Worm (Caenorhabditis elegans) whole organism, L4 larva: ENCODE data around the gene T05C7.5.
A peak's percentile ranks its signal among the peaks of the same experiment; 100 is the strongest.

Source experiments
- D1046.2 ChIP-seq: fragments of 200-800 bp; sonication (Bioruptor generic); IDR thresholded peaks from 2 replicates; pipeline ENCODE4 v1.3.6; 2022; ENCODE audit warnings: missing genetic modification characterization, missing compliant biosample characterization
- Y48G9A.11 ChIP-seq: fragments of 200-800 bp; sonication (Bioruptor generic); IDR thresholded peaks from 2 replicates; pipeline ENCODE4 v1.3.6; 2022; ENCODE audit warnings: missing genetic modification reagents, missing genetic modification characterization, missing compliant biosample characterization
- daf-16 ChIP-seq, 3 experiments: sonication (generic microtip); optimal IDR thresholded peaks; 2 replicates each; lab custom pipeline; 2016 to 2017; ENCODE audit warnings: missing genetic modification characterization in 3 of 3, missing genetic modification reagents in 3 of 3, mild to moderate bottlenecking in 2 of 3, missing compliant biosample characterization in 2 of 3, missing biosample characterization in 1 of 3, moderate library complexity in 1 of 3
- egl-43 ChIP-seq: fragments of 200-800 bp; sonication (Bioruptor generic); IDR thresholded peaks from 2 replicates; pipeline ENCODE4 v1.3.6; 2022; ENCODE audit warnings: missing genetic modification reagents, missing genetic modification characterization, missing compliant biosample characterization
- fkh-10 ChIP-seq: fragments of 150-350 bp; optimal IDR thresholded peaks from 2 replicates; lab custom pipeline; 2014; ENCODE audit warnings: missing biosample characterization, missing genetic modification reagents, missing genetic modification characterization
- fos-1 ChIP-seq: fragments of 150-350 bp; optimal IDR thresholded peaks from 2 replicates; lab custom pipeline; 2014; ENCODE audit warnings: missing biosample characterization, missing genetic modification characterization
- hlh-11 ChIP-seq: fragments of 200-800 bp; sonication (Bioruptor generic); optimal IDR thresholded peaks from 2 replicates; lab custom pipeline; 2018; ENCODE audit warnings: mild to moderate bottlenecking, missing genetic modification characterization, missing compliant biosample characterization
- hlh-30 ChIP-seq: sonication (generic microtip); optimal IDR thresholded peaks from 2 replicates; lab custom pipeline; 2017; ENCODE audit warnings: antibody characterized with exemption, mild to moderate bottlenecking, missing genetic modification characterization, missing compliant biosample characterization; ENCODE audit not compliant: insufficient read depth
- lim-7 ChIP-seq: fragments of 200-800 bp; sonication (Bioruptor generic); IDR thresholded peaks from 2 replicates; pipeline ENCODE4 v1.3.6; 2022; ENCODE audit warnings: missing genetic modification characterization, missing compliant biosample characterization
- lin-29 ChIP-seq: fragments of 200-800 bp; sonication (Bioruptor generic); IDR thresholded peaks from 2 replicates; pipeline ENCODE4 v1.3.6; 2022; ENCODE audit warnings: missing genetic modification reagents, missing genetic modification characterization, missing compliant biosample characterization
- lin-38 ChIP-seq: fragments of 200-800 bp; sonication (Bioruptor generic); IDR thresholded peaks from 2 replicates; pipeline ENCODE4 v1.3.6; 2022; ENCODE audit warnings: missing genetic modification reagents, missing genetic modification characterization, missing compliant biosample characterization
- lin-39 ChIP-seq: fragments of 150-350 bp; optimal IDR thresholded peaks from 2 replicates; lab custom pipeline; 2014; ENCODE audit warnings: missing biosample characterization, missing genetic modification reagents, missing genetic modification characterization
- mdl-1 ChIP-seq, 2 experiments: fragments of 150-350 bp in 1 of 2; sonication (generic microtip) in 1 of 2; optimal IDR thresholded peaks; 2 replicates each; lab custom pipeline; 2014 to 2017; ENCODE audit warnings: missing biosample characterization in 2 of 2, missing genetic modification characterization in 2 of 2
- pqm-1 ChIP-seq: sonication (generic microtip); optimal IDR thresholded peaks from 2 replicates; lab custom pipeline; 2017; ENCODE audit warnings: missing biosample characterization, missing genetic modification characterization
- tra-1 ChIP-seq: fragments of 200-800 bp; sonication (Bioruptor generic); IDR thresholded peaks from 2 replicates; pipeline ENCODE4 v1.3.6; 2022; ENCODE audit warnings: missing genetic modification reagents, missing genetic modification characterization, missing compliant biosample characterization
- vab-7 ChIP-seq: fragments of 200-800 bp; sonication (Bioruptor generic); IDR thresholded peaks from 2 replicates; pipeline ENCODE4 v1.3.6; 2022; ENCODE audit warnings: missing genetic modification reagents, missing genetic modification characterization, missing compliant biosample characterization
- zag-1 ChIP-seq: fragments of 150-350 bp; optimal IDR thresholded peaks from 2 replicates; lab custom pipeline; 2014; ENCODE audit warnings: missing biosample characterization, missing genetic modification characterization
- zip-11 ChIP-seq: fragments of 200-800 bp; sonication (Bioruptor generic); IDR thresholded peaks from 2 replicates; pipeline ENCODE4 v1.3.6; 2022; ENCODE audit warnings: missing genetic modification characterization, missing compliant biosample characterization

T05C7.5 gene

DNA sequence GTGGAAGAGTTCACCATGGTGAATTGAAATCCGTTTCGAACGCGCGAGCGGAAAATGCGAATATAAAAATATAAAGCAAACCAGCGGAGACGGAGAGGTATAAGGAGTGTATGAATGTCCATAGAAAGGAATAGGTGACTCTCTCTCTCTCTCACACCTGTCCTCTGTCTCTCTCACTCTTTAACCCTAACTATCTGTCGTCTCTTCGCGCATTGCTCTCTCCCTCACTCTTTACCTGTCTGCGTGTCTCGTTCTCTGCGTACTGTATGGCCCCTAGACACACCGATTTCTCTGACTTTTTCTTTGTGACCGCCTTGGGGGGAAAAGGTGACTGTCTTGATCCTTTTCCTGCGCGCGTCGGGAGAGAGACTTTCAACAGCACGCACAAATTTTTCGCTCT is 7.5 kb downstream of the T05C7.5 start (continued):
- TF ChIP-seq zag-1 (tag; lab: Kevin White, UChicago) (no peak), daf-16 (GFP tag; optimal IDR thresholded peaks at IDR 0.05; lab: Kevin White, UChicago) (no peak), daf-16 (tag; optimal IDR thresholded peaks at IDR 0.05; lab: Kevin White, UChicago) (peak; percentile 71), fkh-10 (GFP tag; lab: Kevin White, UChicago) (no peak), tra-1 (no peak), fos-1 (no peak), mdl-1 (tag; optimal IDR thresholded peaks at IDR 0.05; lab: Kevin White, UChicago) (no peak), hlh-11 (tag; lab: Kevin White, UChicago) (peak; percentile 83), hlh-30 (tag; lab: Kevin White, UChicago) (peak; percentile 49), zip-11 (GFP tag; lab: Robert Waterston, UW) (no peak)

DNA sequence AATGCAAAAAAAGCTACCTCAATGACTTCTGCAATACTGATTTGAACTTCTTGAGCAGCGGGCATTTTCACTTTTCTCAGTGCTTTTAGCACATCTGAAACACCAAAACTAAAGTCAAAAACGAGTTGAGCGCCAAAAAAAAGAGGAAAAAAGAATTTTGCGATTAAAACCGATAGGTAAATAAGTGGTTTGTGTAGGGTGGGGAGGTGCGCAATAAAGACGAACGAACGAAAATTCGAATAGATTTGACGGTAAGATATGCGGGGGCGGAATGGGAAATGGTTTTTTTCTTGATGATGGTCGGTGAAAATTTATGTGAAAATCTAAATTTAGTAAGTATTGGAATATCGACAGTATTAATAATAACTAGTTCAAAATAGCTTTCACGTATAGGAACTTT is 9.9 kb downstream of the T05C7.5 start, which contains the start of gene frm-5.1:
frm-5.1 (minus strand) TSS at position 101 of the 400 bp plus-strand sequence.
- TF ChIP-seq lin-29 (GFP tag; lab: Robert Waterston, UW) (no peak), lin-39 (tag; lab: Kevin White, UChicago) (no peak), lim-7 (GFP tag; lab: Robert Waterston, UW) (no peak), pqm-1 (no peak)

- TF ChIP-seq Y48G9A.11 (GFP tag; lab: Robert Waterston, UW) (0 out of 2 replicates have a peak, but pooled peaks have one; percentile 23), vab-7 (0 out of 2 replicates have a peak, but pooled peaks have one; percentile 15), egl-43 (GFP tag; lab: Robert Waterston, UW) (peak; percentile 63; the same call in 1 of the 2 replicates), lin-38 (GFP tag; lab: Robert Waterston, UW) (0 out of 2 replicates have a peak, but pooled peaks have one; percentile 13), D1046.2 (GFP tag; lab: Robert Waterston, UW) (0 out of 2 replicates have a peak, but pooled peaks have one; percentile 45)
Observed at ce11 chrIV:17273-17672, 41.4 kb downstream of the T05C7.5 start.
